Fruit fly (Drosophila melanogaster) whole organism, prepupa: Measurements from ENCODE around the gene THADA.

Experiments used
- Blimp-1 ChIP-seq: fragments of 200-800 bp; sonication (Bioruptor generic); optimal IDR thresholded peaks from 3 replicates; lab custom pipeline; 2017; ENCODE audit warnings: missing biosample characterization, missing genetic modification characterization, mild to moderate bottlenecking, moderate library complexity, missing genetic modification reagents
- CG10631 ChIP-seq: fragments of 200-800 bp; sonication (Bioruptor generic); optimal IDR thresholded peaks from 2 replicates; lab custom pipeline; 2016; ENCODE audit warnings: missing biosample characterization, missing genetic modification characterization
- CG10669 ChIP-seq: fragments of 200-800 bp; sonication (Bioruptor generic); optimal IDR thresholded peaks from 3 replicates; lab custom pipeline; 2018; ENCODE audit warnings: missing biosample characterization, mild to moderate bottlenecking, missing genetic modification characterization, moderate library complexity
- CG11294 ChIP-seq: fragments of 200-800 bp; sonication (Bioruptor generic); IDR thresholded peaks from 2 replicates; pipeline ENCODE4 v1.3.6; 2022; ENCODE audit warnings: missing biosample characterization, missing genetic modification characterization
- CG11762 ChIP-seq: fragments of 200-800 bp; sonication (Bioruptor generic); optimal IDR thresholded peaks from 3 replicates; lab custom pipeline; 2016; ENCODE audit warnings: missing biosample characterization, missing genetic modification characterization; ENCODE audit not compliant: insufficient read depth
- CG15336 ChIP-seq: fragments of 200-800 bp; sonication (Bioruptor generic); IDR thresholded peaks from 2 replicates; pipeline ENCODE4 v1.3.6; 2022; ENCODE audit warnings: missing biosample characterization, missing genetic modification characterization
- CG1621 ChIP-seq: fragments of 200-800 bp; sonication (Bioruptor generic); optimal IDR thresholded peaks from 3 replicates; lab custom pipeline; 2018; ENCODE audit warnings: missing biosample characterization, mild to moderate bottlenecking, missing genetic modification characterization
- CG16779 ChIP-seq: fragments of 200-800 bp; sonication (Bioruptor generic); optimal IDR thresholded peaks from 3 replicates; lab custom pipeline; 2017; ENCODE audit warnings: missing biosample characterization, mild to moderate bottlenecking, missing genetic modification characterization
- CG3032 ChIP-seq: fragments of 200-800 bp; optimal IDR thresholded peaks from 2 replicates; lab custom pipeline; 2019; ENCODE audit warnings: missing biosample characterization, mild to moderate bottlenecking, missing genetic modification characterization, moderate library complexity
- CG31627 ChIP-seq: fragments of 200-800 bp; sonication (Bioruptor generic); optimal IDR thresholded peaks from 3 replicates; lab custom pipeline; 2016; ENCODE audit warnings: missing biosample characterization, missing genetic modification characterization
- CG32006 ChIP-seq: fragments of 200-800 bp; sonication (Bioruptor generic); optimal IDR thresholded peaks from 3 replicates; lab custom pipeline; 2017; ENCODE audit warnings: missing biosample characterization, mild to moderate bottlenecking, missing genetic modification characterization
- CG34406 ChIP-seq: fragments of 200-800 bp; sonication (Bioruptor generic); optimal IDR thresholded peaks from 3 replicates; lab custom pipeline; 2016; ENCODE audit warnings: missing biosample characterization, missing genetic modification characterization
- CG3919 ChIP-seq: fragments of 200-800 bp; sonication (Bioruptor generic); optimal IDR thresholded peaks from 3 replicates; lab custom pipeline; 2016; ENCODE audit warnings: missing biosample characterization, missing genetic modification characterization
- CG6792 ChIP-seq: fragments of 200-800 bp; sonication (Bioruptor generic); optimal IDR thresholded peaks from 3 replicates; lab custom pipeline; 2016; ENCODE audit warnings: missing biosample characterization, missing genetic modification characterization
- CG6808 ChIP-seq: fragments of 200-800 bp; sonication (Bioruptor generic); optimal IDR thresholded peaks from 3 replicates; lab custom pipeline; 2017; ENCODE audit warnings: missing biosample characterization, missing genetic modification characterization, mild to moderate bottlenecking, moderate library complexity, missing genetic modification reagents
- CG8319 ChIP-seq: fragments of 200-800 bp; sonication (Bioruptor generic); optimal IDR thresholded peaks from 3 replicates; lab custom pipeline; 2016; ENCODE audit warnings: missing biosample characterization, missing genetic modification characterization
- CG9139 ChIP-seq: fragments of 200-800 bp; sonication (Bioruptor generic); optimal IDR thresholded peaks from 3 replicates; lab custom pipeline; 2017; ENCODE audit warnings: missing biosample characterization, mild to moderate bottlenecking, missing genetic modification characterization
- Eip75B ChIP-seq: fragments of 200-800 bp; sonication (Bioruptor generic); optimal IDR thresholded peaks from 3 replicates; lab custom pipeline; 2016; ENCODE audit warnings: missing biosample characterization, missing genetic modification characterization
- Eip78C ChIP-seq: fragments of 200-800 bp; sonication (Bioruptor generic); peaks from one replicate; lab custom pipeline; 2016; ENCODE audit warnings: missing biosample characterization, missing genetic modification characterization
- Ets21C ChIP-seq: fragments of 200-800 bp; sonication (Bioruptor generic); optimal IDR thresholded peaks from 3 replicates; lab custom pipeline; 2016; ENCODE audit warnings: missing biosample characterization, missing genetic modification characterization
- Ets96B ChIP-seq: fragments of 200-800 bp; optimal IDR thresholded peaks from 2 replicates; lab custom pipeline; 2019; ENCODE audit warnings: missing biosample characterization, mild to moderate bottlenecking, missing genetic modification characterization, moderate library complexity
- Gug ChIP-seq: fragments of 200-800 bp; sonication (Bioruptor generic); IDR thresholded peaks from 2 replicates; pipeline ENCODE4 v1.3.6; 2022; ENCODE audit warnings: missing biosample characterization, missing genetic modification characterization
- Hr4 ChIP-seq: fragments of 200-800 bp; sonication (Bioruptor generic); optimal IDR thresholded peaks from 3 replicates; lab custom pipeline; 2016; ENCODE audit warnings: missing biosample characterization, missing genetic modification characterization
- Lpt ChIP-seq: fragments of 200-800 bp; sonication (Bioruptor generic); optimal IDR thresholded peaks from 3 replicates; lab custom pipeline; 2016; ENCODE audit warnings: missing biosample characterization, missing genetic modification characterization
- Met ChIP-seq: fragments of 200-800 bp; sonication (Bioruptor generic); optimal IDR thresholded peaks from 3 replicates; lab custom pipeline; 2016; ENCODE audit warnings: missing biosample characterization, missing genetic modification characterization
- OdsH ChIP-seq: fragments of 200-800 bp; sonication (Bioruptor generic); optimal IDR thresholded peaks from 3 replicates; lab custom pipeline; 2016; ENCODE audit warnings: missing biosample characterization, missing genetic modification characterization
- Smox ChIP-seq: fragments of 200-800 bp; sonication (Bioruptor generic); optimal IDR thresholded peaks from 3 replicates; lab custom pipeline; 2016; ENCODE audit warnings: missing biosample characterization, missing genetic modification characterization
- Sox102F ChIP-seq: fragments of 200-800 bp; sonication (Bioruptor generic); optimal IDR thresholded peaks from 2 replicates; lab custom pipeline; 2016; ENCODE audit warnings: missing biosample characterization, mild to moderate bottlenecking, missing genetic modification characterization
- Sox14 ChIP-seq: fragments of 200-800 bp; sonication (Bioruptor generic); optimal IDR thresholded peaks from 3 replicates; lab custom pipeline; 2016; ENCODE audit warnings: missing biosample characterization, missing genetic modification characterization
- achi ChIP-seq: fragments of 200-800 bp; sonication (Bioruptor generic); optimal IDR thresholded peaks from 3 replicates; lab custom pipeline; 2016; ENCODE audit warnings: missing biosample characterization, missing genetic modification characterization
- acj6 ChIP-seq: fragments of 200-800 bp; sonication (Bioruptor generic); optimal IDR thresholded peaks from 3 replicates; lab custom pipeline; 2016; ENCODE audit warnings: missing biosample characterization, missing genetic modification characterization
- cyc ChIP-seq: fragments of 200-800 bp; sonication (Bioruptor generic); optimal IDR thresholded peaks from 3 replicates; lab custom pipeline; 2016; ENCODE audit warnings: missing biosample characterization, missing genetic modification characterization
- dac ChIP-seq: fragments of 200-800 bp; sonication (Bioruptor generic); optimal IDR thresholded peaks from 2 replicates; lab custom pipeline; 2017; ENCODE audit warnings: missing biosample characterization, mild to moderate bottlenecking, missing genetic modification characterization
- dsx ChIP-seq: fragments of 200-800 bp; optimal IDR thresholded peaks from 3 replicates; lab custom pipeline; 2019; ENCODE audit warnings: missing biosample characterization, mild to moderate bottlenecking, missing genetic modification characterization, moderate library complexity; ENCODE audit not compliant: poor library complexity, severe bottlenecking
- eg ChIP-seq: fragments of 200-800 bp; sonication (Bioruptor generic); IDR thresholded peaks from 3 replicates; pipeline ENCODE4 v1.3.6; 2022; ENCODE audit warnings: missing biosample characterization, missing genetic modification characterization
- esn ChIP-seq: fragments of 200-800 bp; sonication (Bioruptor generic); optimal IDR thresholded peaks from 2 replicates; lab custom pipeline; 2016; ENCODE audit warnings: missing biosample characterization, mild to moderate bottlenecking, missing genetic modification characterization, moderate library complexity
- fkh ChIP-seq: fragments of 200-800 bp; sonication (Bioruptor generic); optimal IDR thresholded peaks from 3 replicates; lab custom pipeline; 2017; ENCODE audit warnings: missing biosample characterization, mild to moderate bottlenecking, missing genetic modification characterization, moderate library complexity
- lz ChIP-seq: fragments of 200-800 bp; sonication (Bioruptor generic); optimal IDR thresholded peaks from 3 replicates; lab custom pipeline; 2016; ENCODE audit warnings: missing biosample characterization, missing genetic modification characterization
- pdm3 ChIP-seq: fragments of 200-800 bp; sonication (Bioruptor generic); optimal IDR thresholded peaks from 3 replicates; lab custom pipeline; 2016; ENCODE audit warnings: missing biosample characterization, missing genetic modification characterization
- salr ChIP-seq, 2 experiments: fragments of 200-800 bp; sonication (Bioruptor generic); optimal IDR thresholded peaks; 3 replicates each; lab custom pipeline; 2016 to 2018; ENCODE audit warnings: missing biosample characterization in 2 of 2, missing genetic modification characterization in 2 of 2, mild to moderate bottlenecking in 1 of 2
- ss ChIP-seq, 2 experiments: fragments of 200-800 bp; sonication (Bioruptor generic); optimal IDR thresholded peaks; 2 replicates in 1 of 2; 3 replicates in 1 of 2; lab custom pipeline; 2017 to 2018; ENCODE audit warnings: mild to moderate bottlenecking in 2 of 2, missing biosample characterization in 2 of 2, missing genetic modification characterization in 2 of 2, moderate library complexity in 1 of 2
- topi ChIP-seq: fragments of 200-800 bp; sonication (Bioruptor generic); optimal IDR thresholded peaks from 3 replicates; lab custom pipeline; 2016; ENCODE audit warnings: missing biosample characterization, missing genetic modification characterization
- vri ChIP-seq: fragments of 200-800 bp; sonication (Bioruptor generic); optimal IDR thresholded peaks from 3 replicates; lab custom pipeline; 2016; ENCODE audit warnings: missing biosample characterization, mild to moderate bottlenecking, missing genetic modification characterization

The THADA gene

DNA sequence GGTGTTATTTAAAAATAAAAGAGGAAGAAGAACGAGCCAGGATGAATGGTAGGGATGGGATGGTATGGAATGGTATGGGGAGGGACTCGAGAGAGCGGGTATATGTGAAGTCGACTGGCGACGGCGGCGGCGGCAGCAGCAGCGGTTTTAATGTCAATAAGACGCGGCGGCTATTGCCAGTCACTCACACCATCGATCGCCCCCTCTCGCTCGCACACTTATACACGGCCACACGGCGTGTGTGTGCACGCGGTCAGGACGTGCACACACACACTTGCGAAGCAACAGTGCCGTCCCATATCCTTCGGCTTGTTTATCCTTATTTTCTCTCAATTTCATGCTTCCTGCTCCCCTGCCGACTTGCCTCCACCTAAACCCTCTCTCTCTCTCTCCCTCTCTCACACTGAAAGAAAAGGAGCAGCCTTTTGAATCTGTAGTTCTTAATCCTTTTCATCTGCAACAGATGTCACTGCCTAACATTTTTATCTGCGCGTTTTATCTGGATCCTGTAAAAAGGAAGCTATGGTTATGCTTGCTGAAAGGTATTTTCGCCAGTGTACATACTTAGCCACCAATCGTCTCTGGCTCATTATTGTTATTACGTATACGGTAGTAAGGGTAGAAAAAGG, 23.9 kb upstream of the THADA start (continued):
- TF ChIP-seq CG32006 (GFP tag; lab: Kevin White, UChicago) (peak; percentile 66), dsx (GFP tag; lab: Kevin White, UChicago) (peak; percentile 63), esn (GFP tag; lab: Kevin White, UChicago) (peak; percentile 83), pdm3 (GFP tag; lab: Kevin White, UChicago) (peak; percentile 81), CG10631 (peak; percentile 76), Lpt (GFP tag; lab: Kevin White, UChicago) (peak; percentile 18), OdsH (GFP tag; lab: Kevin White, UChicago) (peak; percentile 71), CG3919 (GFP tag; lab: Kevin White, UChicago) (peak; percentile 74), Ets21C (GFP tag; lab: Kevin White, UChicago) (peak; percentile 70), CG6808 (GFP tag; lab: Kevin White, UChicago) (peak; percentile 50), CG8319 (no peak), eg (peak; percentile 63; the same call in 2 of the 3 replicates), Met (GFP tag; lab: Kevin White, UChicago) (peak; percentile 80), Sox102F (GFP tag; lab: Kevin White, UChicago) (peak; percentile 79), CG11294 (GFP tag; lab: Robert Waterston, UW) (peak; percentile 14; the same call in 1 of the 2 replicates), salr (GFP tag; optimal IDR thresholded peaks at IDR 0.05; lab: Kevin White, UChicago) (peak in 1 of 2 experiments; percentile 76), acj6 (GFP tag; lab: Kevin White, UChicago) (peak; percentile 77), CG15336 (GFP tag; lab: Robert Waterston, UW) (peak; percentile 37; the same call in 1 of the 2 replicates), Gug (GFP tag; lab: Robert Waterston, UW) (no peak), Eip78C (GFP tag; lab: Kevin White, UChicago) (peak; percentile 90)

- TF ChIP-seq CG16779 (tag; lab: Kevin White, UChicago), result peak; percentile 72
- TF ChIP-seq Blimp-1 (GFP tag; lab: Kevin White, UChicago), result peak; percentile 39
- peak; percentile 58 for TF ChIP-seq dac (GFP tag; lab: Kevin White, UChicago)
- TF ChIP-seq esn (GFP tag; lab: Kevin White, UChicago), result peak; percentile 39
- TF ChIP-seq vri (GFP tag; lab: Kevin White, UChicago), result peak; percentile 95
- TF ChIP-seq CG6792 (GFP tag; lab: Kevin White, UChicago), result peak; percentile 16
- peak; percentile 77 for TF ChIP-seq ss (GFP tag; optimal IDR thresholded peaks at IDR 0.05; lab: Kevin White, UChicago)
- TF ChIP-seq CG11294 (GFP tag; lab: Robert Waterston, UW), result no peak
- peak; percentile 18 for TF ChIP-seq fkh (GFP tag; lab: Kevin White, UChicago)
- peak; percentile 55 for TF ChIP-seq CG11762 (GFP tag; lab: Kevin White, UChicago)
- TF ChIP-seq Lpt (GFP tag; lab: Kevin White, UChicago), result peak; percentile 15
- TF ChIP-seq Sox14, result peak; percentile 56
- TF ChIP-seq Ets21C (GFP tag; lab: Kevin White, UChicago), result no peak
- TF ChIP-seq Gug (GFP tag; lab: Robert Waterston, UW), result 0 out of 2 replicates have a peak, but pooled peaks have one; percentile 33
- peak; percentile 21 for TF ChIP-seq Smox
- peak; percentile 60 for TF ChIP-seq CG1621 (tag; lab: Kevin White, UChicago)
- TF ChIP-seq CG15336 (GFP tag; lab: Robert Waterston, UW), result peak; percentile 69
- no peak for TF ChIP-seq Met (GFP tag; lab: Kevin White, UChicago)
- TF ChIP-seq Sox102F (GFP tag; lab: Kevin White, UChicago), result no peak
- peak; percentile 57 for TF ChIP-seq CG9139 (GFP tag; lab: Kevin White, UChicago)
- peak; percentile 21 for TF ChIP-seq CG34406 (GFP tag; lab: Kevin White, UChicago)
- TF ChIP-seq cyc, result peak; percentile 2
- TF ChIP-seq achi (GFP tag; lab: Kevin White, UChicago), result peak; percentile 46
- peak; percentile 77 for TF ChIP-seq Eip78C (GFP tag; lab: Kevin White, UChicago)
- TF ChIP-seq CG31627 (GFP tag; lab: Kevin White, UChicago), result no peak
- TF ChIP-seq CG3032 (tag; lab: Kevin White, UChicago), result no peak
- no peak for TF ChIP-seq acj6 (GFP tag; lab: Kevin White, UChicago)
- peak; percentile 6 for TF ChIP-seq lz
- peak; percentile 75 for TF ChIP-seq CG6808 (GFP tag; lab: Kevin White, UChicago)
- TF ChIP-seq dsx (GFP tag; lab: Kevin White, UChicago), result no peak
- TF ChIP-seq CG10669 (GFP tag; lab: Kevin White, UChicago), result peak; percentile 24
- TF ChIP-seq Eip75B, result peak; percentile 60
- TF ChIP-seq Ets96B, result no peak
- TF ChIP-seq eg, result peak; percentile 82
- TF ChIP-seq topi (GFP tag; lab: Kevin White, UChicago), result peak; percentile 43
- TF ChIP-seq Hr4 (GFP tag; lab: Kevin White, UChicago), result no peak
These were observed 21.9 kb upstream of the THADA start for dm6 chrX:19886936-19887934.
